Worm (Caenorhabditis elegans) whole organism, L1 larva: ENCODE measurements around the gene F42A6.5.

Experiments
- C04F5.9 ChIP-seq: sonication (generic microtip); optimal IDR thresholded peaks from 2 replicates; lab custom pipeline; 2016; ENCODE audit warnings: missing genetic modification characterization, missing compliant biosample characterization
- C16A3.4 ChIP-seq: fragments of 150-350 bp; optimal IDR thresholded peaks from 2 replicates; lab custom pipeline; 2014; ENCODE audit warnings: missing biosample characterization, missing genetic modification characterization
- aha-1 ChIP-seq: fragments of 150-350 bp; optimal IDR thresholded peaks from 2 replicates; lab custom pipeline; 2014; ENCODE audit warnings: missing biosample characterization, missing genetic modification characterization
- blmp-1 ChIP-seq: fragments of 150-350 bp; optimal IDR thresholded peaks from 2 replicates; lab custom pipeline; 2014; ENCODE audit warnings: missing biosample characterization, missing genetic modification characterization
- ceh-8 ChIP-seq: fragments of 200-800 bp; sonication (Bioruptor generic); optimal IDR thresholded peaks from 2 replicates; lab custom pipeline; 2018; ENCODE audit warnings: mild to moderate bottlenecking, missing genetic modification characterization, moderate library complexity, missing compliant biosample characterization
- ceh-82 ChIP-seq, 3 experiments: fragments of 150-350 bp in 1 of 3; sonication (generic microtip) in 2 of 3; optimal IDR thresholded peaks; 2 replicates each; lab custom pipeline; 2014 to 2017; ENCODE audit warnings: missing biosample characterization in 3 of 3, missing genetic modification characterization in 3 of 3
- ceh-88 ChIP-seq: fragments of 200-800 bp; sonication (Bioruptor generic); IDR thresholded peaks from 2 replicates; pipeline ENCODE4 v1.3.6; 2022; ENCODE audit warnings: missing genetic modification characterization, missing compliant biosample characterization
- efl-1 ChIP-seq, 4 experiments: fragments of 150-350 bp; optimal IDR thresholded peaks in 3 of 4; peaks in 1 of 4; 1 replicate in 1 of 4; 2 replicates in 3 of 4; lab custom pipeline; 2014; ENCODE audit warnings: missing biosample characterization in 2 of 4, missing genetic modification characterization in 2 of 4, missing genetic modification reagents in 2 of 4
- elt-2 ChIP-seq: sonication (generic microtip); optimal IDR thresholded peaks from 2 replicates; lab custom pipeline; 2016; ENCODE audit warnings: missing genetic modification characterization, mild to moderate bottlenecking, inconsistent platforms, missing compliant biosample characterization, missing genetic modification reagents
- elt-3 ChIP-seq, 6 experiments: fragments of 150-350 bp in 1 of 6; sonication (generic microtip); optimal IDR thresholded peaks; 2 replicates each; lab custom pipeline; 2017 to 2018; ENCODE audit warnings: missing biosample characterization in 6 of 6, missing genetic modification characterization in 6 of 6, inconsistent platforms in 1 of 6
- fkh-10 ChIP-seq: sonication (generic microtip); optimal IDR thresholded peaks from 2 replicates; lab custom pipeline; 2017; ENCODE audit warnings: missing biosample characterization, missing genetic modification reagents, missing genetic modification characterization
- fkh-4 ChIP-seq: sonication (generic microtip); optimal IDR thresholded peaks from 2 replicates; lab custom pipeline; 2016; ENCODE audit warnings: missing compliant biosample characterization, missing genetic modification characterization, borderline replicate concordance
- grh-1 ChIP-seq: fragments of 200-800 bp; sonication (Bioruptor generic); IDR thresholded peaks from 2 replicates; pipeline ENCODE4 v1.3.6; 2022; ENCODE audit warnings: missing genetic modification reagents, missing genetic modification characterization, missing compliant biosample characterization
- hlh-4 ChIP-seq: sonication (generic microtip); optimal IDR thresholded peaks from 2 replicates; lab custom pipeline; 2016; ENCODE audit warnings: mild to moderate bottlenecking, missing genetic modification characterization, missing compliant biosample characterization
- hpl-2 ChIP-seq: fragments of 150-350 bp; optimal IDR thresholded peaks from 2 replicates; lab custom pipeline; 2014; ENCODE audit warnings: missing biosample characterization, missing genetic modification reagents, missing genetic modification characterization
- irx-1 ChIP-seq: sonication (generic microtip); optimal IDR thresholded peaks from 2 replicates; lab custom pipeline; 2016; ENCODE audit warnings: missing genetic modification characterization, missing compliant biosample characterization
- lin-14 ChIP-seq: fragments of 200-800 bp; sonication (Bioruptor generic); optimal IDR thresholded peaks from 2 replicates; lab custom pipeline; 2018; ENCODE audit warnings: mild to moderate bottlenecking, missing genetic modification characterization, moderate library complexity, missing compliant biosample characterization
- lsy-2 ChIP-seq, 2 experiments: fragments of 150-350 bp; optimal IDR thresholded peaks; 2 replicates each; lab custom pipeline; 2014; ENCODE audit warnings: missing biosample characterization in 2 of 2, missing genetic modification characterization in 2 of 2
- nhr-237 ChIP-seq: fragments of 150-350 bp; optimal IDR thresholded peaks from 2 replicates; lab custom pipeline; 2014; ENCODE audit warnings: missing biosample characterization, missing genetic modification characterization
- nhr-71 ChIP-seq: sonication (generic microtip); optimal IDR thresholded peaks from 2 replicates; lab custom pipeline; 2016; ENCODE audit warnings: mild to moderate bottlenecking, missing genetic modification characterization, moderate library complexity, missing compliant biosample characterization
- nhr-77 ChIP-seq: fragments of 150-350 bp; optimal IDR thresholded peaks from 2 replicates; lab custom pipeline; 2014; ENCODE audit warnings: missing biosample characterization, missing genetic modification characterization
- nhr-85 ChIP-seq: sonication (generic microtip); peaks from one replicate; lab custom pipeline; 2016; ENCODE audit warnings: missing genetic modification characterization, inconsistent platforms, missing compliant biosample characterization
- pag-3 ChIP-seq: sonication (generic microtip); optimal IDR thresholded peaks from 2 replicates; lab custom pipeline; 2017; ENCODE audit warnings: missing genetic modification characterization, mild to moderate bottlenecking, missing compliant biosample characterization, antibody characterized with exemption, borderline replicate concordance; ENCODE audit not compliant: insufficient read depth
- rnt-1 ChIP-seq: sonication (generic microtip); optimal IDR thresholded peaks from 2 replicates; lab custom pipeline; 2016; ENCODE audit warnings: mild to moderate bottlenecking, missing genetic modification characterization, moderate library complexity, missing compliant biosample characterization
- skn-1 ChIP-seq: fragments of 150-350 bp; optimal IDR thresholded peaks from 2 replicates; lab custom pipeline; 2014; ENCODE audit warnings: missing biosample characterization, missing genetic modification characterization
- snpc-4 ChIP-seq: fragments of 150-350 bp; optimal IDR thresholded peaks from 2 replicates; lab custom pipeline; 2014; ENCODE audit warnings: missing biosample characterization, missing genetic modification characterization
- snu-23 ChIP-seq: sonication (generic microtip); optimal IDR thresholded peaks from 2 replicates; lab custom pipeline; 2016; ENCODE audit warnings: missing genetic modification characterization, missing compliant biosample characterization
- sptf-1 ChIP-seq: fragments of 150-350 bp; optimal IDR thresholded peaks from 2 replicates; lab custom pipeline; 2014; ENCODE audit warnings: missing biosample characterization, missing genetic modification characterization
- sup-37 ChIP-seq: fragments of 200-800 bp; sonication (Bioruptor generic); optimal IDR thresholded peaks from 2 replicates; lab custom pipeline; 2018; ENCODE audit warnings: mild to moderate bottlenecking, missing genetic modification characterization, missing compliant biosample characterization
- swsn-7 ChIP-seq: sonication (generic microtip); optimal IDR thresholded peaks from 2 replicates; lab custom pipeline; 2016; ENCODE audit warnings: missing genetic modification characterization, missing compliant biosample characterization
- unc-130 ChIP-seq: fragments of 150-350 bp; optimal IDR thresholded peaks from 2 replicates; lab custom pipeline; 2017; ENCODE audit warnings: missing biosample characterization, missing genetic modification characterization, inconsistent platforms
- unc-98 ChIP-seq: fragments of 200-800 bp; sonication (Bioruptor generic); IDR thresholded peaks from 2 replicates; pipeline ENCODE4 v1.3.6; 2022; ENCODE audit warnings: missing genetic modification characterization, missing compliant biosample characterization
- vab-15 ChIP-seq: sonication (generic microtip); optimal IDR thresholded peaks from 2 replicates; lab custom pipeline; 2017; ENCODE audit warnings: missing genotype, mild to moderate bottlenecking, missing genetic modification characterization, missing compliant biosample characterization
- zag-1 ChIP-seq: fragments of 150-350 bp; optimal IDR thresholded peaks from 2 replicates; lab custom pipeline; 2014; ENCODE audit warnings: missing biosample characterization, missing genetic modification characterization
- zip-4 ChIP-seq: fragments of 200-800 bp; sonication (Bioruptor generic); optimal IDR thresholded peaks from 2 replicates; lab custom pipeline; 2018; ENCODE audit warnings: mild to moderate bottlenecking, missing genetic modification characterization, moderate library complexity, missing compliant biosample characterization
- ztf-4 ChIP-seq: fragments of 150-350 bp; optimal IDR thresholded peaks from 2 replicates; lab custom pipeline; 2014; ENCODE audit warnings: missing biosample characterization, missing genetic modification characterization

The F42A6.5 gene

ce11 chrIV:3352019-3352418, 20.4 kb upstream of the F42A6.5 start:
- TF ChIP-seq blmp-1 (tag; lab: Kevin White, UChicago), result peak; percentile 90
- TF ChIP-seq skn-1 (tag; lab: Kevin White, UChicago), result no peak
- TF ChIP-seq lin-14, result peak; percentile 28
- TF ChIP-seq snpc-4 (tag; lab: Kevin White, UChicago), result no peak
- no peak for TF ChIP-seq irx-1
- peak; percentile 55 for TF ChIP-seq nhr-85
- TF ChIP-seq ceh-82 (tag; optimal IDR thresholded peaks at IDR 0.05; lab: Kevin White, UChicago), result peak in 1 of 3 experiments; percentile 16
- TF ChIP-seq fkh-4 (tag; lab: Kevin White, UChicago), result no peak

DNA sequence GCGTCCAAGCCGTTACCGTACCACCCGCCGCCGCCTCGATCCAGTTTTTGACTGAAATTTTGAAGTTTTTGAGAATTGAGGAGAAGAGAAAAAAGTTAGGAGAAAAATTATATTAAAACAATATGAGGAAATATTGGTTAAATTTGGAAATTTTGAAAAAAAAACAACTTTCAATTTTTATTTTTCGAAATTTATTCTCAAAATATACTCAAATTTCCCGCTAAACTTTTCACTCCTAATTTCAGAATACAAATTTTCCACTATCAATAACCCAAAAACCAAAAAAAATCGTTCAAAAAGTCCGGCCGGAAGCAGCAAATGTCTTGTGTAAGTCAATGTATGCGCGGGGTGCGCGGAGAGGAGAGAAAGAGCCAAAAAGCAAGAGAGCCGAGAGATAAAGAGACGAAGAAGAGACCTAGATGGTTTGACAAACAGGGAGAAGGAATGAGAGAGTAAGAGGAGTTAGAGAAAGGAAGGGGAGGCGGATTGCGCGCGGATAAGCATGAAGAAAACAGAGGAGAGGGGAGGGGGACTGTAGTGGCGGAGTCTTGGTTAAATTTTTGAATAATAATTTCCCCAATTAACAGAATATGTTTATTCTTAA, 18.4 kb upstream of the F42A6.5 start, which contains the start of gene elks-1:
elks-1 (minus strand) TSS at position 51 of the 604 bp plus-strand sequence.
- TF ChIP-seq efl-1 (optimal IDR thresholded peaks at IDR 0.05; lab: Kevin White, UChicago) (peak; percentile 42 to 57), efl-1 (GFP tag; optimal IDR thresholded peaks at IDR 0.05 in 1 of 2; lab: Kevin White, UChicago) (peak in 1 of 2 experiments; percentile 75), zip-4 (GFP tag; lab: Kevin White, UChicago) (no peak), nhr-77 (no peak), nhr-237 (no peak), lsy-2 (tag; optimal IDR thresholded peaks at IDR 0.05; lab: Kevin White, UChicago) (peak in 1 of 2 experiments; percentile 21), ztf-4 (tag; lab: Kevin White, UChicago) (no peak), lin-14 (peak; percentile 19), rnt-1 (tag; lab: Kevin White, UChicago) (no peak), blmp-1 (tag; lab: Kevin White, UChicago) (peak; percentile 7), swsn-7 (tag; lab: Kevin White, UChicago) (no peak), ceh-82 (tag; optimal IDR thresholded peaks at IDR 0.05; lab: Kevin White, UChicago) (peak in 1 of 3 experiments; percentile 32)

- TF ChIP-seq fkh-10 (no peak), ceh-82 (tag; optimal IDR thresholded peaks at IDR 0.05; lab: Kevin White, UChicago) (no peak), unc-130 (tag; lab: Kevin White, UChicago) (no peak), efl-1 (optimal IDR thresholded peaks at IDR 0.05; lab: Kevin White, UChicago) (no peak), efl-1 (GFP tag; optimal IDR thresholded peaks at IDR 0.05 in 1 of 2; lab: Kevin White, UChicago) (peak in 1 of 2 experiments; percentile 41), unc-98 (no peak), hlh-4 (tag; lab: Kevin White, UChicago) (no peak), nhr-77 (no peak), ceh-88 (GFP tag; lab: Robert Waterston, UW) (no peak), skn-1 (tag; lab: Kevin White, UChicago) (no peak), fkh-4 (tag; lab: Kevin White, UChicago) (no peak), blmp-1 (tag; lab: Kevin White, UChicago) (no peak), rnt-1 (tag; lab: Kevin White, UChicago) (no peak), snu-23 (no peak), nhr-71 (no peak), elt-3 (tag; optimal IDR thresholded peaks at IDR 0.05; lab: Kevin White, UChicago) (no peak), aha-1 (no peak), vab-15 (tag; lab: Kevin White, UChicago) (no peak), sptf-1 (tag; lab: Kevin White, UChicago) (no peak), ceh-8 (peak; percentile 83), lin-14 (peak; percentile 1), C04F5.9 (tag; lab: Kevin White, UChicago) (no peak), elt-2 (tag; lab: Kevin White, UChicago) (no peak), C16A3.4 (tag; lab: Kevin White, UChicago) (no peak), grh-1 (GFP tag; lab: Robert Waterston, UW) (no peak)
Observed at ce11 chrIV:3348334-3348733, 16.7 kb upstream of the F42A6.5 start.

DNA sequence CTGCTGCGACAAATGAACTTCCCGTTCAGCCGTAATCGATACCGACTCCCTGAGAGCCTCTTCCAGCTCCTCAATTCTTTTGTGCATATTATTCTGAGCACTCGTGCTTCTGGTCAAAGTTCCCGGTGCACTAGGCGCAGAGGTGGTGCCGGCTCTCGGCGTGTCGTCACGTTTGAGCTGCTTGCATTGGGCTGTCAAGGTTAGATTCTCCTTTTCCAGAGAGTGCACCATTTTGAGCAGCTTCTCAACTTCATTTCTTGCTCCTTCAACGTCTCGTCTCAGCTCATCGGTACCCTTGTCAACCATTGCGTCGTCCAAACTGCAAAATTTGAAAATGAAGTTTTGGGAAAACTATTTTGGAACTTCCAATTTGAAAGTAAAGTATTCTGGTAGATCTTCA, 13.8 kb upstream of the F42A6.5 start:
- TF ChIP-seq hpl-2 (GFP tag; lab: Kevin White, UChicago), result no peak
- no peak for TF ChIP-seq rnt-1 (tag; lab: Kevin White, UChicago)
- no peak for TF ChIP-seq ceh-8
- no peak for TF ChIP-seq sup-37
- TF ChIP-seq zag-1 (tag; lab: Kevin White, UChicago), result no peak
- no peak for TF ChIP-seq pag-3
